Fruit fly (Drosophila melanogaster): Measurements from ENCODE around the gene bnk.

bnk gene

DNA sequence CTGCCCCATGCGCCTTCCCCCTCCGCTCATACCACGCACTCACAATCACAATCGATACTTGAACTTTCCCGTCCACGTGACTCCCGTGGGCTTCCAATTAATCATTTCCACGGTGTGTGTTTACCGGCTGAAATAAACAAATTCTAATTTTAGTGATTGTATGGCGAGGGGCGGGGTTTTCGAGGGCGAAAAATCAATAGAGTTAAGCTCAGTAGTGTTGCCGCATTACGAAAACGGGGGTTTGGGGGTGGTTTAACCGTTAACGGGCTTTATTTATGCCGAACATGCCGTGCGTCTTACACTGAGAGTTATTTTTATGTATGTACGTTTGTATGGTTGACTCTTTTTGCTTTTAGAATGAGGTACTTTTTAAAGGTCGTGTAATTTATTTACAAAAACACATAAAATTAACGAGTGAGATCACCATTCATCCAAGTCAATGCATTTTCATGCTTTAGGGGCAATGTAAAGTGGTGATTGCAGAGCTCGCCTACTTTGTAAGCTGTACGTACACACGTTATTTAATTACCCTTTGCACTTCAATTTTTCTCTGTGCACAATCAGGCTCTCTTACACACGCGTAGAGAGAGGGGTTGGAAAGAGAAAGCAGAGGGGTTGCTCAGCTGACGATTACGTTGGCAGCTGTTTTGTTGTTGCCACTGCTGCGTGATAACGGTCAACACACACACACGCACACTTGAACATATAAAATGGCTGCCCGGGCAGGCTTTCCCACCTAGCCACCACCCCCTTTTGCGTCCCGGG is 29.1 kb downstream of the bnk start (continued):
- no peak for TF ChIP-seq CG9215 (GFP tag; IDR thresholded peaks at IDR 0.05)
- TF ChIP-seq ara (GFP tag; IDR thresholded peaks at IDR 0.05): no peak
- peak; percentile 63 for TF ChIP-seq CG18011 (GFP tag; optimal IDR thresholded peaks at IDR 0.05)
- no peak for TF ChIP-seq peb (GFP tag; IDR thresholded peaks at IDR 0.05)
- no peak for TF ChIP-seq tna (GFP tag; IDR thresholded peaks at IDR 0.05; ENCODE audit: partially characterized antibody)
- no peak for TF ChIP-seq row (GFP tag; IDR thresholded peaks at IDR 0.05)
- peak; percentile 16 for TF ChIP-seq Neu2 (GFP tag; optimal IDR thresholded peaks at IDR 0.05; ENCODE audit: borderline replicate concordance)
- peak; percentile 53 for TF ChIP-seq CG31365 (tag; optimal IDR thresholded peaks at IDR 0.05)
- peak; percentile 74 for TF ChIP-seq gsb-n (tag; optimal IDR thresholded peaks at IDR 0.05)
- peak; percentile 82; the same call in 1 of the 2 replicates for TF ChIP-seq crol (GFP tag; IDR thresholded peaks at IDR 0.05)
- TF ChIP-seq h (optimal IDR thresholded peaks at IDR 0.05): no peak
- TF ChIP-seq zen2 (GFP tag; IDR thresholded peaks at IDR 0.05; ENCODE audit: partially characterized antibody): no peak
- peak; percentile 16 for TF ChIP-seq TFAM (GFP tag; optimal IDR thresholded peaks at IDR 0.05)
- peak; percentile 78 for TF ChIP-seq chn (GFP tag; optimal IDR thresholded peaks at IDR 0.05)
- TF ChIP-seq CG6689 (GFP tag; IDR thresholded peaks at IDR 0.05): no peak
- no peak for TF ChIP-seq sc (optimal IDR thresholded peaks at IDR 0.05)
- TF ChIP-seq sc (GFP tag; optimal IDR thresholded peaks at IDR 0.05): peak; percentile 78
- TF ChIP-seq CG9797 (GFP tag; optimal IDR thresholded peaks at IDR 0.05): no peak
- TF ChIP-seq CG17829 (tag; optimal IDR thresholded peaks at IDR 0.05): peak; percentile 80
- peak; percentile 53 for TF ChIP-seq MTF-1 (GFP tag; optimal IDR thresholded peaks at IDR 0.05; ENCODE audit: borderline replicate concordance)
- peak; percentile 97 for TF ChIP-seq Med (GFP tag)
- peak; percentile 88 for TF ChIP-seq PHDP (tag; optimal IDR thresholded peaks at IDR 0.05)
- no peak for TF ChIP-seq hb (GFP tag; IDR thresholded peaks at IDR 0.05; ENCODE audit: partially characterized antibody)
- TF ChIP-seq CG4707 (GFP tag; optimal IDR thresholded peaks at IDR 0.05): peak; percentile 58
- peak; percentile 56; the same call in 2 of the 3 replicates for TF ChIP-seq croc (GFP tag; conservative IDR thresholded peaks at IDR 0.05)
- TF ChIP-seq CG3281 (GFP tag; optimal IDR thresholded peaks at IDR 0.05): peak; percentile 86
- TF ChIP-seq bbx (GFP tag; IDR thresholded peaks at IDR 0.05; ENCODE audit: partially characterized antibody): no peak
- peak; percentile 91 for TF ChIP-seq CG30403 (GFP tag; optimal IDR thresholded peaks at IDR 0.05)
- no peak for TF ChIP-seq Stat92E (GFP tag; optimal IDR thresholded peaks at IDR 0.05)
- TF ChIP-seq az2 (GFP tag; optimal IDR thresholded peaks at IDR 0.05): peak; percentile 81
- TF ChIP-seq CG9817 (tag; optimal IDR thresholded peaks at IDR 0.05): peak; percentile 85
- peak; percentile 69 for TF ChIP-seq CG30431 (GFP tag; optimal IDR thresholded peaks at IDR 0.05)
- TF ChIP-seq CG12299 (tag; optimal IDR thresholded peaks at IDR 0.05): peak; percentile 75
- peak; percentile 67 for TF ChIP-seq trem (tag; optimal IDR thresholded peaks at IDR 0.05)
- peak; percentile 50 for TF ChIP-seq tup (GFP tag; optimal IDR thresholded peaks at IDR 0.05)
- TF ChIP-seq tll (GFP tag; optimal IDR thresholded peaks at IDR 0.05): peak in 1 of 2 experiments; percentile 20
- peak; percentile 95 for TF ChIP-seq Hmr (GFP tag; optimal IDR thresholded peaks at IDR 0.05)
- TF ChIP-seq zen (tag; optimal IDR thresholded peaks at IDR 0.05): peak; percentile 71
- no peak for TF ChIP-seq CG8478 (optimal IDR thresholded peaks at IDR 0.05)
- TF ChIP-seq CG10654 (GFP tag; optimal IDR thresholded peaks at IDR 0.05): peak; percentile 61
- TF ChIP-seq Dll (GFP tag; IDR thresholded peaks at IDR 0.05; ENCODE audit: partially characterized antibody): no peak
- peak; percentile 89 for TF ChIP-seq CG10209 (GFP tag; optimal IDR thresholded peaks at IDR 0.05)
- no peak for TF ChIP-seq Tbp (GFP tag; optimal IDR thresholded peaks at IDR 0.05)
- peak; percentile 88 for TF ChIP-seq CG34376 (GFP tag; optimal IDR thresholded peaks at IDR 0.05)
- TF ChIP-seq lmd (GFP tag; IDR thresholded peaks at IDR 0.05): no peak
- no peak for TF ChIP-seq sim (GFP tag; IDR thresholded peaks at IDR 0.05)
- TF ChIP-seq lbe (GFP tag; optimal IDR thresholded peaks at IDR 0.05): no peak
- TF ChIP-seq ems (GFP tag; optimal IDR thresholded peaks at IDR 0.05): peak; percentile 77
- no peak for TF ChIP-seq vvl (GFP tag; IDR thresholded peaks at IDR 0.05)
